Fruit fly (Drosophila melanogaster) whole organism, embryonic: ENCODE measurements around the gene CG15012.
A peak's percentile ranks its signal among the peaks of the same experiment; 100 is the strongest.

Experiments
- ATbp ChIP-seq: fragments of 200-800 bp; sonication (Bioruptor generic); optimal IDR thresholded peaks from 2 replicates; lab custom pipeline; 2017; ENCODE audit warnings: missing biosample characterization, mild to moderate bottlenecking, missing genetic modification characterization, missing genetic modification reagents
- Asciz ChIP-seq: fragments of 200-800 bp; sonication (Bioruptor generic); optimal IDR thresholded peaks from 2 replicates; lab custom pipeline; 2017; ENCODE audit warnings: missing biosample characterization, mild to moderate bottlenecking, missing genetic modification characterization, missing genetic modification reagents
- Blimp-1 ChIP-seq: fragments of 200-800 bp; sonication (Bioruptor generic); optimal IDR thresholded peaks from 3 replicates; lab custom pipeline; 2018; ENCODE audit warnings: missing biosample characterization, missing genetic modification characterization, mild to moderate bottlenecking, moderate library complexity, missing genetic modification reagents
- Bteb2 ChIP-seq: fragments of 200-800 bp; sonication (Bioruptor generic); optimal IDR thresholded peaks from 2 replicates; lab custom pipeline; 2016; ENCODE audit warnings: missing biosample characterization, missing genetic modification characterization
- CG10209 ChIP-seq: fragments of 200-800 bp; sonication (Bioruptor generic); optimal IDR thresholded peaks from 3 replicates; lab custom pipeline; 2017; ENCODE audit warnings: missing biosample characterization, mild to moderate bottlenecking, missing genetic modification characterization, missing genetic modification reagents
- CG10979 ChIP-seq: fragments of 200-800 bp; sonication (Bioruptor generic); optimal IDR thresholded peaks from 2 replicates; lab custom pipeline; 2018; ENCODE audit warnings: missing biosample characterization, mild to moderate bottlenecking, missing genetic modification characterization, moderate library complexity
- CG11560 ChIP-seq: fragments of 200-800 bp; sonication (Bioruptor generic); IDR thresholded peaks from 3 replicates; pipeline ENCODE4 v1.3.6; 2022; ENCODE audit warnings: missing biosample characterization, missing genetic modification characterization
- CG12299 ChIP-seq: fragments of 200-800 bp; sonication (Bioruptor generic); optimal IDR thresholded peaks from 2 replicates; lab custom pipeline; 2018; ENCODE audit warnings: missing biosample characterization, mild to moderate bottlenecking, missing genetic modification characterization
- CG13296 ChIP-seq: fragments of 200-800 bp; sonication (Bioruptor generic); optimal IDR thresholded peaks from 3 replicates; lab custom pipeline; 2018; ENCODE audit warnings: missing biosample characterization, mild to moderate bottlenecking, missing genetic modification characterization
- CG13775 ChIP-seq: fragments of 200-800 bp; sonication (Bioruptor generic); optimal IDR thresholded peaks from 3 replicates; lab custom pipeline; 2017; ENCODE audit warnings: missing biosample characterization, mild to moderate bottlenecking, missing genetic modification characterization
- CG13894 ChIP-seq: fragments of 200-800 bp; sonication (Bioruptor generic); optimal IDR thresholded peaks from 3 replicates; lab custom pipeline; 2018; ENCODE audit warnings: missing biosample characterization, mild to moderate bottlenecking, missing genetic modification characterization, moderate library complexity
- CG14441 ChIP-seq: fragments of 200-800 bp; sonication (Bioruptor generic); IDR thresholded peaks from 2 replicates; pipeline ENCODE4 v1.3.6; 2022; ENCODE audit warnings: missing biosample characterization, missing genetic modification characterization
- CG1529 ChIP-seq: fragments of 200-800 bp; sonication (Bioruptor generic); optimal IDR thresholded peaks from 3 replicates; lab custom pipeline; 2018; ENCODE audit warnings: missing biosample characterization, missing genetic modification characterization
- CG1647 ChIP-seq: fragments of 200-800 bp; sonication (Bioruptor generic); optimal IDR thresholded peaks from 3 replicates; lab custom pipeline; 2016; ENCODE audit warnings: missing biosample characterization, missing genetic modification characterization
- CG18599 ChIP-seq: fragments of 200-800 bp; sonication (Bioruptor generic); optimal IDR thresholded peaks from 3 replicates; lab custom pipeline; 2017; ENCODE audit warnings: missing biosample characterization, missing genetic modification characterization, mild to moderate bottlenecking, moderate library complexity, missing genetic modification reagents
- CG2120 ChIP-seq: fragments of 200-800 bp; sonication (Bioruptor generic); optimal IDR thresholded peaks from 3 replicates; lab custom pipeline; 2016; ENCODE audit warnings: missing biosample characterization, missing genetic modification characterization
- CG31224 ChIP-seq: fragments of 200-800 bp; sonication (Bioruptor generic); IDR thresholded peaks from 2 replicates; pipeline ENCODE4 v1.3.6; 2022; ENCODE audit warnings: missing biosample characterization, missing genetic modification characterization
- CG3281 ChIP-seq: fragments of 200-800 bp; sonication (Bioruptor generic); optimal IDR thresholded peaks from 3 replicates; lab custom pipeline; 2017; ENCODE audit warnings: missing biosample characterization, mild to moderate bottlenecking, missing genetic modification characterization
- CG33213 ChIP-seq: fragments of 200-800 bp; sonication (Bioruptor generic); optimal IDR thresholded peaks from 3 replicates; lab custom pipeline; 2016; ENCODE audit warnings: missing biosample characterization, missing genetic modification characterization
- CG33557 ChIP-seq: fragments of 200-800 bp; sonication (Bioruptor generic); optimal IDR thresholded peaks from 2 replicates; lab custom pipeline; 2019; ENCODE audit warnings: missing biosample characterization, mild to moderate bottlenecking, missing genetic modification characterization, moderate library complexity
- CG3407 ChIP-seq: fragments of 200-800 bp; sonication (Bioruptor generic); optimal IDR thresholded peaks from 2 replicates; lab custom pipeline; 2018; ENCODE audit warnings: missing biosample characterization, mild to moderate bottlenecking, missing genetic modification characterization
- CG6765 ChIP-seq: fragments of 200-800 bp; sonication (Bioruptor generic); optimal IDR thresholded peaks from 3 replicates; lab custom pipeline; 2017; ENCODE audit warnings: missing biosample characterization, mild to moderate bottlenecking, missing genetic modification characterization
- CG7357 ChIP-seq: fragments of 200-800 bp; sonication (Bioruptor generic); IDR thresholded peaks from 3 replicates; pipeline ENCODE4 v1.3.6; 2022; ENCODE audit warnings: missing biosample characterization, missing genetic modification characterization
- D ChIP-seq, 2 experiments: fragments of 200-800 bp in 1 of 2; fragments of >200 bp in 1 of 2; sonication (Bioruptor generic) in 1 of 2; optimal IDR thresholded peaks; 2 replicates in 1 of 2; 3 replicates in 1 of 2; lab custom pipeline; 2017; ENCODE audit warnings: mild to moderate bottlenecking in 1 of 2, missing biosample characterization in 1 of 2, missing genetic modification characterization in 1 of 2, missing genetic modification reagents in 1 of 2
- Dbx ChIP-seq: fragments of 200-800 bp; sonication (Bioruptor generic); IDR thresholded peaks from 3 replicates; pipeline ENCODE4 v1.3.6; 2022; ENCODE audit warnings: missing biosample characterization, missing genetic modification characterization
- Deaf1 ChIP-seq: fragments of 200-800 bp; optimal IDR thresholded peaks from 3 replicates; lab custom pipeline; 2019; ENCODE audit warnings: missing biosample characterization, mild to moderate bottlenecking, missing genetic modification characterization, moderate library complexity
- Fer3 ChIP-seq: fragments of 200-800 bp; sonication (Bioruptor generic); optimal IDR thresholded peaks from 2 replicates; lab custom pipeline; 2018; ENCODE audit warnings: missing biosample characterization, mild to moderate bottlenecking, missing genetic modification characterization, moderate library complexity
- Gsc ChIP-seq: fragments of 200-800 bp; sonication (Bioruptor generic); IDR thresholded peaks from 2 replicates; pipeline ENCODE4 v1.3.6; 2022; ENCODE audit warnings: missing biosample characterization, missing genetic modification characterization
- HLH54F ChIP-seq: fragments of 200-800 bp; sonication (Bioruptor generic); optimal IDR thresholded peaks from 3 replicates; lab custom pipeline; 2016; ENCODE audit warnings: missing biosample characterization, missing genetic modification characterization
- Hmx ChIP-seq: fragments of 200-800 bp; sonication (Bioruptor generic); optimal IDR thresholded peaks from 2 replicates; lab custom pipeline; 2016; ENCODE audit warnings: missing biosample characterization, missing genetic modification characterization
- Hr39 ChIP-seq: fragments of >200 bp; optimal IDR thresholded peaks from 2 replicates; lab custom pipeline; 2017
- MTF-1 ChIP-seq: fragments of 200-800 bp; sonication (Bioruptor generic); optimal IDR thresholded peaks from 2 replicates; lab custom pipeline; 2018; ENCODE audit warnings: missing biosample characterization, mild to moderate bottlenecking, missing genetic modification characterization, borderline replicate concordance
- Mes4 ChIP-seq: fragments of 200-800 bp; sonication (Bioruptor generic); optimal IDR thresholded peaks from 2 replicates; lab custom pipeline; 2016; ENCODE audit warnings: missing biosample characterization, missing genetic modification characterization
- NC2α ChIP-seq: fragments of 200-800 bp; sonication (Bioruptor generic); optimal IDR thresholded peaks from 2 replicates; lab custom pipeline; 2016; ENCODE audit warnings: missing biosample characterization, missing genetic modification characterization
- Oaz ChIP-seq: fragments of 200-800 bp; sonication (Bioruptor generic); IDR thresholded peaks from 2 replicates; pipeline ENCODE4 v1.3.6; 2022; ENCODE audit warnings: missing biosample characterization, missing genetic modification characterization
- Sry-δ ChIP-seq: fragments of 200-800 bp; sonication (Bioruptor generic); optimal IDR thresholded peaks from 2 replicates; lab custom pipeline; 2016; ENCODE audit warnings: missing biosample characterization, missing genetic modification characterization
- YL-1 ChIP-seq: fragments of 200-800 bp; sonication (Bioruptor generic); optimal IDR thresholded peaks from 3 replicates; lab custom pipeline; 2017; ENCODE audit warnings: missing biosample characterization, mild to moderate bottlenecking, missing genetic modification characterization
- ab ChIP-seq: fragments of 200-800 bp; sonication (Bioruptor generic); optimal IDR thresholded peaks from 2 replicates; lab custom pipeline; 2016; ENCODE audit warnings: missing biosample characterization, missing genetic modification characterization
- al ChIP-seq: fragments of 200-800 bp; sonication (Bioruptor generic); IDR thresholded peaks from 2 replicates; pipeline ENCODE4 v1.3.6; 2022; ENCODE audit warnings: missing biosample characterization, missing genetic modification characterization
- ara ChIP-seq: fragments of 200-800 bp; sonication (Bioruptor generic); IDR thresholded peaks from 2 replicates; pipeline ENCODE4 v1.3.6; 2022; ENCODE audit warnings: missing biosample characterization, missing genetic modification characterization
- cg ChIP-seq: fragments of 200-800 bp; sonication (Bioruptor generic); optimal IDR thresholded peaks from 3 replicates; lab custom pipeline; 2019; ENCODE audit warnings: missing biosample characterization, mild to moderate bottlenecking, missing genetic modification characterization, moderate library complexity
- chinmo ChIP-seq: fragments of 200-800 bp; sonication (Bioruptor generic); IDR thresholded peaks from 4 replicates; pipeline ENCODE4 v1.3.6; 2022; ENCODE audit warnings: missing biosample characterization, missing genetic modification characterization; ENCODE audit not compliant: partially characterized antibody
- dati ChIP-seq: fragments of 200-800 bp; sonication (Bioruptor generic); IDR thresholded peaks from 2 replicates; pipeline ENCODE4 v1.3.6; 2022; ENCODE audit warnings: missing biosample characterization, missing genetic modification characterization
- jumu ChIP-seq: fragments of 200-800 bp; sonication (Bioruptor generic); optimal IDR thresholded peaks from 3 replicates; lab custom pipeline; 2016; ENCODE audit warnings: missing biosample characterization, missing genetic modification characterization
- ken ChIP-seq: fragments of 200-800 bp; sonication (Bioruptor generic); IDR thresholded peaks from 3 replicates; pipeline ENCODE4 v1.3.6; 2022; ENCODE audit warnings: missing biosample characterization, missing genetic modification characterization
- nom ChIP-seq: fragments of 200-800 bp; sonication (Bioruptor generic); optimal IDR thresholded peaks from 2 replicates; lab custom pipeline; 2017; ENCODE audit warnings: missing biosample characterization, missing genetic modification characterization, mild to moderate bottlenecking, moderate library complexity, missing genetic modification reagents
- oc ChIP-seq: fragments of 200-800 bp; sonication (Bioruptor generic); optimal IDR thresholded peaks from 2 replicates; lab custom pipeline; 2018; ENCODE audit warnings: missing biosample characterization, mild to moderate bottlenecking, missing genetic modification characterization, moderate library complexity
- schlank ChIP-seq: fragments of 200-800 bp; sonication (Bioruptor generic); optimal IDR thresholded peaks from 2 replicates; lab custom pipeline; 2018; ENCODE audit warnings: missing biosample characterization, mild to moderate bottlenecking, missing genetic modification characterization
- so ChIP-seq: fragments of 200-800 bp; sonication (Bioruptor generic); IDR thresholded peaks from 3 replicates; pipeline ENCODE4 v1.3.6; 2022; ENCODE audit warnings: missing biosample characterization, missing genetic modification characterization
- trem ChIP-seq: fragments of 200-800 bp; optimal IDR thresholded peaks from 3 replicates; lab custom pipeline; 2019; ENCODE audit warnings: missing biosample characterization, mild to moderate bottlenecking, missing genetic modification characterization, moderate library complexity
- ttk ChIP-seq: fragments of 200-800 bp; sonication (Bioruptor generic); IDR thresholded peaks from 2 replicates; pipeline ENCODE4 v2.1.2; 2022; ENCODE audit warnings: missing biosample characterization, missing genetic modification characterization

Gene CG15012

DNA sequence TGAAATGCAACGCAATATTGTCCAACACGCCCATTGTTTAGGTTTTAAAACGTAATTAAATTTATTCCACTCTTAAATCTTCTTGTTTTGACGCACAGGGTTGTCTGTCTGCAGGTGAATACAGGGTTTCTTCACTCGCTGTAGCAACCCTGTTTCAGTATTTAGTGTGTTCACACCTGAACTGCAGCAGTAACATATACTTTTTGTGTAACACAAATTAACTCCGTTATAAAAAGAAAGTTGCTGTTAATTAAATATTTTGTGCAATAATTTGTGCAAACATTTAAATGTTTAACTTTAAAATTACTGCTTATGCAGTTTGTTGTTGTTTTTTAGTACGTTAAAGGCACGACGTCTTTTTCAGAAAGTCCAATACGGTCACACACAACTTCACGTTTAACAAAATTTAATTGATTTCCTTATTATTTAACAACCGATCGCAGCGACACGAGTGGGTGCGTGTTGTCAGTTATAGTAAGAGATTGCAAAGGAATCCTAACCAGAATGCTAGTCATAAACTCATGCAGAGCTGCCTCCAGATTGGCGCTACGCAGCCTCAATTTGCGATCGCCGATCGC, at the start of gene CG15012, which contains the start of gene Fdx2:
CG15012 (minus strand) TSS at position 127 of the 578 bp plus-strand sequence.
Fdx2 (plus strand) TSS at position 363 of the 578 bp plus-strand sequence.
- TF ChIP-seq CG11560 (tag; lab: Robert Waterston, UW) = no peak
- TF ChIP-seq jumu = peak; percentile 43
- TF ChIP-seq NC2α (GFP tag; lab: Kevin White, UChicago) = no peak
- no peak for TF ChIP-seq oc (tag; lab: Kevin White, UChicago)
- TF ChIP-seq Fer3 = no peak
- no peak for TF ChIP-seq CG10979 (tag; lab: Kevin White, UChicago)
- no peak for TF ChIP-seq ATbp (GFP tag; lab: Kevin White, UChicago)
- no peak for TF ChIP-seq Oaz (GFP tag; lab: Robert Waterston, UW)
- TF ChIP-seq CG13894 (tag; lab: Kevin White, UChicago) = peak; percentile 7
- TF ChIP-seq Deaf1 = peak; percentile 3
- TF ChIP-seq YL-1 = peak; percentile 93
- peak; percentile 37 for TF ChIP-seq CG1647
- no peak for TF ChIP-seq CG31224 (GFP tag; lab: Robert Waterston, UW)
- peak; percentile 22 for TF ChIP-seq Blimp-1
- no peak for TF ChIP-seq CG18599
- no peak for TF ChIP-seq Asciz (GFP tag; lab: Kevin White, UChicago)
- TF ChIP-seq ttk = no peak
- peak; percentile 50 for TF ChIP-seq Sry-δ
- no peak for TF ChIP-seq D (optimal IDR thresholded peaks at IDR 0.05; lab: Kevin White, UChicago)
- no peak for TF ChIP-seq D (GFP tag; optimal IDR thresholded peaks at IDR 0.05; lab: Kevin White, UChicago)
- no peak for TF ChIP-seq Gsc (GFP tag; lab: Robert Waterston, UW)
- no peak for TF ChIP-seq Bteb2 (GFP tag; lab: Kevin White, UChicago)
- TF ChIP-seq MTF-1 (GFP tag; lab: Kevin White, UChicago) = no peak
- TF ChIP-seq trem (tag; lab: Kevin White, UChicago) = peak; percentile 80
- TF ChIP-seq CG13296 = no peak
- no peak for TF ChIP-seq ab
- no peak for TF ChIP-seq Hmx
- TF ChIP-seq Hr39 (lab: Kevin White, UChicago) = no peak
- TF ChIP-seq cg = no peak
- no peak for TF ChIP-seq nom (GFP tag; lab: Kevin White, UChicago)
- peak; percentile 15 for TF ChIP-seq CG12299 (tag; lab: Kevin White, UChicago)
- peak; percentile 22 for TF ChIP-seq HLH54F
- 0 out of 4 replicates have a peak, but pooled peaks have one; percentile 36 for TF ChIP-seq chinmo (GFP tag; lab: Robert Waterston, UW)
- peak; percentile 61 for TF ChIP-seq CG33213 (GFP tag; lab: Kevin White, UChicago)
- TF ChIP-seq CG7357 (GFP tag; lab: Robert Waterston, UW) = peak; percentile 98
- no peak for TF ChIP-seq Dbx
- peak; percentile 24 for TF ChIP-seq CG13775
- no peak for TF ChIP-seq ara (GFP tag; lab: Robert Waterston, UW)
- no peak for TF ChIP-seq dati (GFP tag; lab: Robert Waterston, UW)
- TF ChIP-seq CG3407 (GFP tag; lab: Kevin White, UChicago) = no peak
- TF ChIP-seq CG3281 = peak; percentile 71
- TF ChIP-seq CG6765 (GFP tag; lab: Kevin White, UChicago) = no peak
- TF ChIP-seq schlank (tag; lab: Kevin White, UChicago) = no peak
- TF ChIP-seq CG33557 (GFP tag; lab: Kevin White, UChicago) = no peak
- TF ChIP-seq ken (GFP tag; lab: Robert Waterston, UW) = no peak
- no peak for TF ChIP-seq Mes4 (GFP tag; lab: Kevin White, UChicago)
- no peak for TF ChIP-seq al (GFP tag; lab: Robert Waterston, UW)
- TF ChIP-seq so (GFP tag; lab: Robert Waterston, UW) = no peak
- no peak for TF ChIP-seq CG14441 (GFP tag; lab: Robert Waterston, UW)
- no peak for TF ChIP-seq CG1529 (GFP tag; lab: Kevin White, UChicago)
- peak; percentile 46 for TF ChIP-seq CG2120
- TF ChIP-seq CG10209 (GFP tag; lab: Kevin White, UChicago) = no peak
